Worm (Caenorhabditis elegans) whole organism, L4 larva: ENCODE data around the gene dhc-3.
A peak's percentile ranks its signal among the peaks of the same experiment; 100 is the strongest.

Experiments
- F10B5.3 ChIP-seq: sonication (generic microtip); optimal IDR thresholded peaks from 2 replicates; lab custom pipeline; 2016; ENCODE audit warnings: mild to moderate bottlenecking, missing genetic modification characterization, missing compliant biosample characterization
- R02D3.7 ChIP-seq: fragments of 150-350 bp; sonication (generic microtip); optimal IDR thresholded peaks from 3 replicates; lab custom pipeline; 2014; ENCODE audit warnings: missing biosample characterization, missing genetic modification characterization
- Y5F2A.4 ChIP-seq: fragments of 200-800 bp; sonication (Bioruptor generic); optimal IDR thresholded peaks from 2 replicates; lab custom pipeline; 2018; ENCODE audit warnings: mild to moderate bottlenecking, missing genetic modification characterization, missing compliant biosample characterization
- Y75B8A.6 ChIP-seq: fragments of 200-800 bp; sonication (Bioruptor generic); IDR thresholded peaks from 2 replicates; pipeline ENCODE4 v1.3.6; 2022; ENCODE audit warnings: missing genetic modification reagents, missing genetic modification characterization, missing compliant biosample characterization
- ZK337.2 ChIP-seq: fragments of 200-800 bp; sonication (Bioruptor generic); IDR thresholded peaks from 2 replicates; pipeline ENCODE4 v1.3.6; 2022; ENCODE audit warnings: missing genetic modification reagents, missing genetic modification characterization, missing compliant biosample characterization
- aha-1 ChIP-seq: fragments of 150-350 bp; peaks from one replicate; lab custom pipeline; 2014; ENCODE audit warnings: missing biosample characterization, missing genetic modification characterization
- ama-1 ChIP-seq: fragments of 150-350 bp; optimal IDR thresholded peaks from 2 replicates; lab custom pipeline; 2014; ENCODE audit warnings: inconsistent platforms, mixed read lengths
- ceh-20 ChIP-seq: fragments of 200-800 bp; sonication (Bioruptor generic); IDR thresholded peaks from 2 replicates; pipeline ENCODE4 v1.3.6; 2022; ENCODE audit warnings: missing genetic modification reagents, missing genetic modification characterization, missing compliant biosample characterization
- ces-1 ChIP-seq: fragments of 150-350 bp; sonication (generic microtip); optimal IDR thresholded peaks from 4 replicates; lab custom pipeline; 2014; ENCODE audit warnings: missing biosample characterization, missing genetic modification reagents, missing genetic modification characterization
- dmd-6 ChIP-seq: fragments of 200-800 bp; sonication (Bioruptor generic); IDR thresholded peaks from 2 replicates; pipeline ENCODE4 v1.3.6; 2022; ENCODE audit warnings: missing genetic modification reagents, missing genetic modification characterization, missing compliant biosample characterization
- dmd-9 ChIP-seq: fragments of 200-800 bp; sonication (Bioruptor generic); IDR thresholded peaks from 2 replicates; pipeline ENCODE4 v1.3.6; 2022; ENCODE audit warnings: missing genetic modification reagents, missing genetic modification characterization, missing compliant biosample characterization
- dve-1 ChIP-seq: sonication (generic microtip); optimal IDR thresholded peaks from 2 replicates; lab custom pipeline; 2017; ENCODE audit warnings: antibody characterized with exemption, mild to moderate bottlenecking, missing genetic modification characterization, missing compliant biosample characterization; ENCODE audit not compliant: insufficient read depth
- fos-1 ChIP-seq: fragments of 150-350 bp; optimal IDR thresholded peaks from 2 replicates; lab custom pipeline; 2014; ENCODE audit warnings: missing biosample characterization, missing genetic modification characterization
- lin-15B ChIP-seq: fragments of 150-350 bp; sonication (generic microtip); optimal IDR thresholded peaks from 3 replicates; lab custom pipeline; 2014; ENCODE audit warnings: missing biosample characterization, missing genetic modification characterization
- mdl-1 ChIP-seq, 2 experiments: fragments of 150-350 bp in 1 of 2; sonication (generic microtip) in 1 of 2; optimal IDR thresholded peaks; 2 replicates each; lab custom pipeline; 2014 to 2017; ENCODE audit warnings: missing biosample characterization in 2 of 2, missing genetic modification characterization in 2 of 2
- mdt-29 ChIP-seq: fragments of 200-800 bp; sonication (Bioruptor generic); IDR thresholded peaks from 2 replicates; pipeline ENCODE4 v1.3.6; 2022; ENCODE audit warnings: missing genetic modification reagents, missing genetic modification characterization, missing compliant biosample characterization
- nhr-11 ChIP-seq: fragments of 150-350 bp; optimal IDR thresholded peaks from 2 replicates; lab custom pipeline; 2014; ENCODE audit warnings: missing biosample characterization, missing genetic modification characterization
- nhr-28 ChIP-seq: fragments of 150-350 bp; optimal IDR thresholded peaks from 2 replicates; lab custom pipeline; 2014; ENCODE audit warnings: missing biosample characterization, missing genetic modification characterization
- nhr-48 ChIP-seq: sonication (generic microtip); optimal IDR thresholded peaks from 2 replicates; lab custom pipeline; 2016; ENCODE audit warnings: mild to moderate bottlenecking, missing genetic modification characterization, missing compliant biosample characterization
- nhr-77 ChIP-seq: fragments of 150-350 bp; optimal IDR thresholded peaks from 2 replicates; lab custom pipeline; 2014; ENCODE audit warnings: missing biosample characterization, missing genetic modification characterization
- pha-4 ChIP-seq, 2 experiments: fragments of 150-350 bp in 1 of 2; fragments of 200-800 bp in 1 of 2; sonication (Bioruptor generic) in 1 of 2; IDR thresholded peaks in 1 of 2; optimal IDR thresholded peaks in 1 of 2; 2 replicates each; pipeline versions ENCODE4 v1.3.6 to Lab custom; 2014 to 2022; ENCODE audit warnings: missing genetic modification characterization in 2 of 2, missing genetic modification reagents in 2 of 2, missing biosample characterization in 1 of 2, missing compliant biosample characterization in 1 of 2
- saeg-2 ChIP-seq: fragments of 200-800 bp; sonication (Bioruptor generic); IDR thresholded peaks from 2 replicates; pipeline ENCODE4 v1.3.6; 2022; ENCODE audit warnings: missing genetic modification reagents, missing genetic modification characterization, missing compliant biosample characterization
- spr-1 ChIP-seq: sonication (generic microtip); optimal IDR thresholded peaks from 2 replicates; lab custom pipeline; 2016; ENCODE audit warnings: mild to moderate bottlenecking, missing genetic modification characterization, missing compliant biosample characterization
- tag-97 ChIP-seq: fragments of 200-800 bp; sonication (Bioruptor generic); IDR thresholded peaks from 2 replicates; pipeline ENCODE4 v1.3.6; 2022; ENCODE audit warnings: missing genetic modification characterization, missing compliant biosample characterization
- unc-62 ChIP-seq, 3 experiments: fragments of 150-350 bp in 1 of 3; sonication (generic microtip); optimal IDR thresholded peaks in 2 of 3; peaks in 1 of 3; 1 replicate in 1 of 3; 2 replicates in 2 of 3; lab custom pipeline; 2014 to 2017; ENCODE audit warnings: missing biosample characterization in 3 of 3, missing genetic modification characterization in 3 of 3, missing genetic modification reagents in 3 of 3, missing genotype in 1 of 3
- zfp-2 ChIP-seq: sonication (generic microtip); optimal IDR thresholded peaks from 2 replicates; lab custom pipeline; 2016; ENCODE audit warnings: mild to moderate bottlenecking, missing genetic modification characterization, missing compliant biosample characterization
- ztf-11 ChIP-seq: fragments of 150-350 bp; optimal IDR thresholded peaks from 2 replicates; lab custom pipeline; 2014; ENCODE audit warnings: missing biosample characterization, missing genetic modification characterization

dhc-3 gene

DNA sequence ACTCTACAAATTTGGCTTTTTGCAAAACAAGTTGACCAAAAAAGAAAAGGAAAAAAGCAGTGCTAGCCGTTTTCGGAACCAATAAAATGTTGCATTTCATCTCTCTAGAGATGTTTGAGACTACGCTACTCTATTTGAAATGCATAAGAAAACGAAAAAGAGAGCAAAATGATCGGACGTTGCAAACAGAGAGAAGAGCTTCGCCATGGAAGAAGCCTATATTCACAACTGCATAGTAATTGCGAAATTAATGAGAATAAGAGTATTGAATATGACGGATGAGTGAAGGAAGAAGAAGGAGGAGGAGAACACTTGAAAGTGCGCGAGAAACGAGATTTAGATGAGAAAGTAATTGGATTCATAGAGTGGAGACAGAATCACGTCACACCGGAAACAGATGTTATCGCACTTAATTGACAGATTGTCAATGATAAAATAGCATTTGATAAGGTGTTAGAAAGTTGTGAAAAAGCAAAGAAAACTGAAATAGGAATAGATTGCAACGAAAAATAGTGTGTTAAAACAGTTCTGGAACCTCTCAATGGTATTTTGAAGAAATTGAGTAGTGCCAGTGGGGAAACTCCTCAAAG lies 32.8 kb upstream of the dhc-3 start:
- TF ChIP-seq nhr-11 (tag; lab: Kevin White, UChicago) (no peak), unc-62 (GFP tag; optimal IDR thresholded peaks at IDR 0.05 in 1 of 2; lab: Kevin White, UChicago) (peak in 1 of 2 experiments; percentile 84), unc-62 (tag; optimal IDR thresholded peaks at IDR 0.05; lab: Kevin White, UChicago) (no peak), F10B5.3 (no peak), dmd-6 (GFP tag; lab: Robert Waterston, UW) (peak; percentile 15; the same call in 1 of the 2 replicates), nhr-48 (tag; lab: Kevin White, UChicago) (no peak), spr-1 (no peak), mdt-29 (GFP tag; lab: Robert Waterston, UW) (no peak), saeg-2 (GFP tag; lab: Robert Waterston, UW) (no peak), mdl-1 (tag; optimal IDR thresholded peaks at IDR 0.05; lab: Kevin White, UChicago) (no peak)

DNA sequence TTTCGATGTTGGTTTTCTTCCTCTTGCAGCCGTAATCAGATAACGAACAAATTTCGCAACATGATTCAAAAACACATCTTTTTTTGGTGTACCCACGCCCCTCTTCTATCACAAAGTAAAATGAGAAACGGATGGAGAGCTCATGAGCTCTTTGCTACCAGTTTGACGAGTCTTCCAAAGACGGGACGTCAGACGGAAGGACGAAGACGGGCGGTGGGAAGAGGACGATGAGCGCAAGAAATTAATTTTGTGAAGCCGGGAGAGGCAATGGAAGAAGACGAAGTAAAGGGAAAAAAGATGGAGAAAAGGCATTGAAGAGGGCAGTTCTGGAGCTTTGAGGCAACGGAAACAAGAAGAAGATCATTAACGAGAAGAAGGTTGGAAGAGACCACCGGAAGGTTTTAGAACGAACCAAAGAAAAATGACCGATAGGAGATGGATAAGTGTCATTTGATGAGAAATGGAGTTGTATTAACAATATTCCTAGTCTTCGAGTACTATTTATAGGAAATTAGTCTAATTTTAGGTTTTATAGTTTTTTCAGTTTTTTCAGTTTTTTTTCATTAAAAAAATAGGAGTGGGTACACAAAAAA lies 27.1 kb upstream of the dhc-3 start:
- no peak for TF ChIP-seq tag-97
- no peak for TF ChIP-seq dmd-9 (GFP tag; lab: Robert Waterston, UW)
- TF ChIP-seq lin-15B (tag; lab: Kevin White, UChicago), result no peak
- no peak for TF ChIP-seq zfp-2 (tag; lab: Kevin White, UChicago)
- peak; percentile 97 for TF ChIP-seq aha-1
- 0 out of 2 replicates have a peak, but pooled peaks have one; percentile 23 for TF ChIP-seq ceh-20 (GFP tag; lab: Robert Waterston, UW)
- TF ChIP-seq nhr-28, result no peak
- TF ChIP-seq Y5F2A.4 (GFP tag; lab: Kevin White, UChicago), result no peak
- TF ChIP-seq Y75B8A.6 (GFP tag; lab: Robert Waterston, UW), result no peak
- no peak for TF ChIP-seq ama-1 (lab: Kevin White, UChicago)
- TF ChIP-seq fos-1 (tag; lab: Kevin White, UChicago), result no peak
- TF ChIP-seq nhr-77, result no peak
- TF ChIP-seq ces-1 (GFP tag; lab: Kevin White, UChicago), result no peak
- no peak for TF ChIP-seq ZK337.2 (GFP tag; lab: Robert Waterston, UW)
- TF ChIP-seq, all 104 proteins: peak for 2

DNA sequence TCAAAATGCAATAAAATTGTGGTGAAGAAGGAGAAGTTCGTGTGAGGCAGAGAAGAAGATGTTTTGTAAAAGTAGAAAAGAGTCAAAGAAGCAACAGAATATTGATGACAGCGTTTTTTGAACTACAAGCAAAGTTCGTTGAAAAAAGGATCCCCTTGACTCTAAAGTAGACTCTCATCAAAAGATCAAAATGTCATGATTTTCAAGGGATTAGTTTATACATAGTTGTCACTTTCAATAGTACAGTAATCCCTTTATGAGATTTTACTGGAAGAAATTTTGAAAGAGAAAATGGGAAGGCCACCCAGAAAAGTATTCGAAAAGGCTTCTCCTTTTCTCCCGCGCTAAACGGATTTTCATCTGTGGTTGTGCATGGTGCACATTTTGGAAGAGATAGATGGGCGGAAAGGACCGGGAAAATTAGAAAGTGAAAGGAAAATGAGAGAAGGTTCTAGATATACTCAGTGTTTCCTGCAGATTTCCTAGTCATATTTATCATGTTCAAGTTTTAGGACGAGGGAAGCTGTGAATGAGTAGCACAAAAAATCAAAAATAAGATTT lies 25.8 kb upstream of the dhc-3 start:
- TF ChIP-seq unc-62 (GFP tag; optimal IDR thresholded peaks at IDR 0.05 in 1 of 2; lab: Kevin White, UChicago), result peak in 1 of 2 experiments; percentile 91
- no peak for TF ChIP-seq unc-62 (tag; optimal IDR thresholded peaks at IDR 0.05; lab: Kevin White, UChicago)
- TF ChIP-seq pha-4 (GFP tag; IDR thresholded peaks at IDR 0.05; lab: Robert Waterston, UW), result no peak
- TF ChIP-seq pha-4 (tag; optimal IDR thresholded peaks at IDR 0.05; lab: Kevin White, UChicago), result no peak

DNA sequence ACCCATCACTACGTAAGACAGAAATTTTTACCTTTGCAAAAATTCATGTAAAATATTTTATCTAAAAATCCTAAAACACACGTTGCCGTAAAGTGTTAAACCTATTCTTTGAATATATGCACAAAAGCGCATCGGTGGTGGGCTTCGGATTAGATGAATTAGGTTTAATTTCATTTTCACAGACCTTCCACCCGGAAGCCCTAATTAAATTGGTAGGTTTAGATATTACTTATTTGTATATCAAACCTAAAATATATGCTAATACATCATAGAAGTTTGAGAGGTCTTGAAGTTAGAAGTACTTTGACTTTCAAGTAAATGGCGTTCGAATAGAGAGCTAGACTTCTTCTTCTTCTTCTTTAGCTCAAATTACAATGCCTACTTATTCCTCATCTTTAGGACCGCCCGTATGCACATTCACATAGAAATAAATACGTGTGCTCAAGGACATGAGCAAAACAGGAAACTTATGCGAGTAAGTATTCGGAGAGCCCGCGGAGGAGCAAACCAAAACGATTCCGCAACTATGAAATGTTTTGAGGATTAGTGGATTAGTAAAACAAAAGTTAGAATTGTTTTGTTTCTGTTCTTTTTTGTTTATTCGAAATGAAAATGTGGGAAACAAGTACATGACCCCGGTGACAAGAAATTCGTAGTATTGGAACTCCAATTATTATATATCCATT lies 24.1 kb upstream of the dhc-3 start:
- peak in 1 of 2 experiments; percentile 65 for TF ChIP-seq unc-62 (GFP tag; optimal IDR thresholded peaks at IDR 0.05 in 1 of 2; lab: Kevin White, UChicago)
- TF ChIP-seq unc-62 (tag; optimal IDR thresholded peaks at IDR 0.05; lab: Kevin White, UChicago), result no peak
- TF ChIP-seq R02D3.7 (tag; lab: Kevin White, UChicago), result no peak
- TF ChIP-seq dve-1, result no peak
- TF ChIP-seq, all 104 proteins: peak for 1

DNA sequence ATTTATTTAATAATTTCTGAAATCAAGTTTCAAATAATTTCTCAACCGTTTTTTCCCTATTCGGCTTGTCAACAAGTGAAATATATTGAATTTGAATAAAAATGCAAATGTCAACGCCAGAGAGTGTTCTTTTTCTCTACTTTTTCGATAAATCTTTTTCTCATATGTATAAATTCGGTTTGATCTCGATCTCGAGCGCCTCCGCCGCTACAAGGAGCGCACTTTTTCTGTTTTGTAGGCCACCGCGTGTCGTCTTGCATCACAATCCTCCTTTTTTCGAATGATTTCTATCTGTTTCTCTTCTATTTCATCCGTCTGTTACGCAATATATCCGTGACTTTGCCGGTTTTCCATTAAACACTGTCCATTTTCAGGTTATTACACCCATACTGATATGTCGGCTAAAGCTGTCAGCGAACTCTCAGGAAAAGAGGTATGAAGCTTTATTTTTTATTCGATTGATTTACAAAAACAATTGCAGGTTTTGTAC lies 22.6 kb upstream of the dhc-3 start, which contains the start of gene acly-2:
Gene acly-2 (plus strand): TSS at position 375 of the 490 bp plus-strand sequence.
- no peak for TF ChIP-seq ztf-11 (tag; lab: Kevin White, UChicago)
- peak; percentile 42 for TF ChIP-seq nhr-28
